Worm (Caenorhabditis elegans): ENCODE measurements around the gene F09B12.5.

DNA sequence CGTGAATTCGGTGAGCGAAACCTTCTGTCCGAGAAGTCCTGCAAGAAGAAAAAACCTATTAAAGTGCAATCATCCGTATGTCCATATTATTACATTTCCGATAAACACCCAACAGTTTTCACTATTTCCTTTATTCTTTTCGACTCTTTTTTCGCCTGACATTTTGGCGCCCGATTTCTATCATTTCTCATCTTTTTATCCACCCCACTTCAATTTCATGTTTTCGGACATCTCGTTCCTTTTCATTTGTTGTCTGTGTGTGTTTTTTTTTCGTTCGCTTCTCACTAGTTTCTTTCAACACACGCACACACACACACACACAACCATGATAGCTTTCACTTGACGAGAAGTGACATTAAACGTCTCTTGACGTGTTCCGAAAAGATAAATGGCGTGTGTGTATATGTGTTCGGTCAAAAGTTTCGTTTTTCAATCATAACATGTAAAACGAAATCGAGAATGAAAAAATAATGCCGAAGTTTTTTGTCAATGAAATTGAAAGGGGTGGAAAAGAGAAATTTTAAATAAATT lies 20.5 kb downstream of the F09B12.5 start:
- TF ChIP-seq med-1 (GFP tag; optimal IDR thresholded peaks at IDR 0.05; ENCODE audit: insufficient read depth) (no peak), ref-1 (GFP tag; conservative IDR thresholded peaks at IDR 0.05) (no peak), ztf-23 (GFP tag; IDR thresholded peaks at IDR 0.05) (no peak), cog-1 (tag; optimal IDR thresholded peaks at IDR 0.05) (no peak), tab-1 (GFP tag; IDR thresholded peaks at IDR 0.05) (no peak)
